Fruit fly (Drosophila melanogaster): ENCODE results near the gene abd-A.

dm6 chr3R:16847245-16847644 is 17.4 kb upstream of the abd-A start:
- TF ChIP-seq psq (GFP tag; optimal IDR thresholded peaks at IDR 0.05) = no peak
- no peak for TF ChIP-seq h (GFP tag; optimal IDR thresholded peaks at IDR 0.05)
- no peak for TF ChIP-seq CG9705 (GFP tag; optimal IDR thresholded peaks at IDR 0.05)
- no peak for TF ChIP-seq sv (GFP tag; optimal IDR thresholded peaks at IDR 0.05)
- TF ChIP-seq Abd-B (GFP tag; optimal IDR thresholded peaks at IDR 0.05) = no peak
- TF ChIP-seq HLH106 (tag; optimal IDR thresholded peaks at IDR 0.05) = no peak
- TF ChIP-seq lola (GFP tag; optimal IDR thresholded peaks at IDR 0.05) = no peak
- no peak for TF ChIP-seq Dfd (GFP tag; optimal IDR thresholded peaks at IDR 0.05)
- TF ChIP-seq OdsH (GFP tag; optimal IDR thresholded peaks at IDR 0.05) = no peak
- no peak for TF ChIP-seq foxo (GFP tag; optimal IDR thresholded peaks at IDR 0.05)
- no peak for TF ChIP-seq Hr78 (GFP tag; optimal IDR thresholded peaks at IDR 0.05)
